Worm (Caenorhabditis elegans): ENCODE data around the gene got-2.2.

Gene got-2.2

ce11 chrX:6235443-6235842 is 5.3 kb upstream of the got-2.2 start, which contains the start of gene hsp-43:
Gene hsp-43 (minus strand): TSS chrX:6235543.
- TF ChIP-seq hlh-1 (tag; optimal IDR thresholded peaks at IDR 0.05) (no peak), lin-32 (GFP tag; optimal IDR thresholded peaks at IDR 0.05) (no peak), mls-2 (tag; optimal IDR thresholded peaks at IDR 0.05) (no peak), unc-120 (tag; optimal IDR thresholded peaks at IDR 0.05; ENCODE audit: poor library complexity, severe bottlenecking) (no peak), elt-1 (tag; optimal IDR thresholded peaks at IDR 0.05; ENCODE audit: borderline replicate concordance, insufficient read depth) (no peak), snpc-4 (tag; optimal IDR thresholded peaks at IDR 0.05) (no peak), nhr-2 (tag; optimal IDR thresholded peaks at IDR 0.05) (no peak), mab-5 (tag; optimal IDR thresholded peaks at IDR 0.05) (no peak), unc-39 (tag; optimal IDR thresholded peaks at IDR 0.05) (no peak), M03D4.4 (tag; optimal IDR thresholded peaks at IDR 0.05) (no peak), zip-8 (tag; optimal IDR thresholded peaks at IDR 0.05) (no peak), ceh-83 (GFP tag; optimal IDR thresholded peaks at IDR 0.05) (no peak)

- no peak for TF ChIP-seq tbx-8 (GFP tag; optimal IDR thresholded peaks at IDR 0.05)
- TF ChIP-seq elt-1 (tag; optimal IDR thresholded peaks at IDR 0.05; ENCODE audit: borderline replicate concordance, insufficient read depth), result peak; percentile 77
These were observed 1.8 kb upstream of the got-2.2 start, which contains the start of gene rml-3 for ce11 chrX:6238973-6239372. Gene rml-3 (minus strand): TSS chrX:6239065.

ce11 chrX:6239927-6240639 is 700 bp upstream of the got-2.2 start:
- TF ChIP-seq ces-1 (GFP tag; optimal IDR thresholded peaks at IDR 0.05) (no peak), hlh-1 (tag; optimal IDR thresholded peaks at IDR 0.05) (peak; percentile 69), nhr-2 (tag; optimal IDR thresholded peaks at IDR 0.05) (peak; percentile 20)

ce11 chrX:6245499-6245898 is 4.7 kb downstream of the got-2.2 start:
- TF ChIP-seq cnd-1 (tag; optimal IDR thresholded peaks at IDR 0.05), result no peak
- no peak for TF ChIP-seq ceh-83 (GFP tag; optimal IDR thresholded peaks at IDR 0.05)
- TF ChIP-seq elt-1 (tag; optimal IDR thresholded peaks at IDR 0.05; ENCODE audit: borderline replicate concordance, insufficient read depth), result no peak
- TF ChIP-seq nhr-237 (tag; optimal IDR thresholded peaks at IDR 0.05), result no peak
- no peak for TF ChIP-seq sptf-1 (tag; optimal IDR thresholded peaks at IDR 0.05)
- TF ChIP-seq pha-4 (tag; optimal IDR thresholded peaks at IDR 0.05), result no peak
- TF ChIP-seq drap-1 (GFP tag; optimal IDR thresholded peaks at IDR 0.05), result no peak
- TF ChIP-seq mep-1 (tag; optimal IDR thresholded peaks at IDR 0.05), result no peak
- TF ChIP-seq lsy-2 (tag; optimal IDR thresholded peaks at IDR 0.05), result no peak
- no peak for TF ChIP-seq unc-120 (tag; optimal IDR thresholded peaks at IDR 0.05; ENCODE audit: poor library complexity, severe bottlenecking)
- no peak for TF ChIP-seq tbx-8 (GFP tag; optimal IDR thresholded peaks at IDR 0.05)
- no peak for TF ChIP-seq zip-8 (tag; optimal IDR thresholded peaks at IDR 0.05)
- no peak for TF ChIP-seq elt-3 (tag; optimal IDR thresholded peaks at IDR 0.05)

ce11 chrX:6247013-6247412 is 6.2 kb downstream of the got-2.2 start:
- TF ChIP-seq nhr-12 (tag; optimal IDR thresholded peaks at IDR 0.05) (no peak), lsy-2 (tag; optimal IDR thresholded peaks at IDR 0.05) (no peak), bed-3 (GFP tag; optimal IDR thresholded peaks at IDR 0.05) (no peak), snpc-4 (tag; optimal IDR thresholded peaks at IDR 0.05) (no peak), cnd-1 (tag; optimal IDR thresholded peaks at IDR 0.05) (no peak), sem-2 (GFP tag; optimal IDR thresholded peaks at IDR 0.05) (no peak), zip-8 (tag; optimal IDR thresholded peaks at IDR 0.05) (no peak), unc-62 (GFP tag; optimal IDR thresholded peaks at IDR 0.05) (no peak)

- no peak for TF ChIP-seq sem-2 (GFP tag; optimal IDR thresholded peaks at IDR 0.05)
- peak; percentile 57 for TF ChIP-seq ces-1 (GFP tag; optimal IDR thresholded peaks at IDR 0.05)
These were observed 7.1 kb downstream of the got-2.2 start for ce11 chrX:6247869-6248268.
